Fruit fly (Drosophila melanogaster): ENCODE data around the gene knk.
A peak's percentile ranks its signal among the peaks of the same experiment; 100 is the strongest.

knk gene

dm6 chr3R:10079267-10079987 lies 46.0 kb downstream of the knk start:
- TF ChIP-seq EcR (GFP tag; optimal IDR thresholded peaks at IDR 0.05): no peak
- TF ChIP-seq Dll (optimal IDR thresholded peaks at IDR 0.05): no peak
- peak; percentile 19 for TF ChIP-seq CG8478 (optimal IDR thresholded peaks at IDR 0.05)

dm6 chr3R:10078468-10079143 lies 46.9 kb downstream of the knk start:
- TF ChIP-seq CG8478 (optimal IDR thresholded peaks at IDR 0.05) (no peak), usp (GFP tag; optimal IDR thresholded peaks at IDR 0.05) (no peak), EcR (GFP tag; optimal IDR thresholded peaks at IDR 0.05) (no peak), psq (optimal IDR thresholded peaks at IDR 0.05) (no peak), Dll (optimal IDR thresholded peaks at IDR 0.05) (no peak), pan (optimal IDR thresholded peaks at IDR 0.05) (no peak)

- TF ChIP-seq psq (optimal IDR thresholded peaks at IDR 0.05): no peak
- TF ChIP-seq pan (optimal IDR thresholded peaks at IDR 0.05): no peak
- no peak for TF ChIP-seq usp (GFP tag; optimal IDR thresholded peaks at IDR 0.05)
- no peak for TF ChIP-seq CG8478 (optimal IDR thresholded peaks at IDR 0.05)
- TF ChIP-seq Dll (optimal IDR thresholded peaks at IDR 0.05): no peak
These were observed 48.8 kb downstream of the knk start for dm6 chr3R:10076665-10077064.

dm6 chr3R:10075323-10075788 lies 50.1 kb downstream of the knk start, which contains the start of gene Alp13:
Alp13 (minus strand) TSS chr3R:10075373.
- TF ChIP-seq Dll (optimal IDR thresholded peaks at IDR 0.05) (no peak), pan (optimal IDR thresholded peaks at IDR 0.05) (no peak), usp (GFP tag; optimal IDR thresholded peaks at IDR 0.05) (no peak), psq (optimal IDR thresholded peaks at IDR 0.05) (no peak), CG8478 (optimal IDR thresholded peaks at IDR 0.05) (no peak), EcR (GFP tag; optimal IDR thresholded peaks at IDR 0.05) (no peak)

Data from whole organism.